Fruit fly (Drosophila melanogaster) whole organism, wandering third instar larva: ENCODE results near the gene CG17477.

ENCODE experiments used
- Abd-B ChIP-seq: fragments of >200 bp; optimal IDR thresholded peaks from 2 replicates; lab custom pipeline; 2017; ENCODE audit warnings: missing biosample characterization, missing genetic modification characterization
- CrebA ChIP-seq: fragments of 200-800 bp; sonication (Bioruptor generic); optimal IDR thresholded peaks from 2 replicates; lab custom pipeline; 2016; ENCODE audit warnings: missing biosample characterization, mild to moderate bottlenecking, missing genetic modification characterization, borderline replicate concordance
- Dfd ChIP-seq: fragments of >200 bp; optimal IDR thresholded peaks from 2 replicates; lab custom pipeline; 2017; ENCODE audit warnings: missing biosample characterization, missing genetic modification characterization
- Dif ChIP-seq: fragments of 200-275, 200-300 bp; sonication (Bioruptor generic); optimal IDR thresholded peaks from 2 replicates; lab custom pipeline; 2018; ENCODE audit warnings: missing biosample characterization, missing genetic modification characterization; ENCODE audit not compliant: partially characterized antibody
- HLH106 ChIP-seq: fragments of 200-800 bp; optimal IDR thresholded peaks from 3 replicates; lab custom pipeline; 2019; ENCODE audit warnings: missing biosample characterization, mild to moderate bottlenecking, missing genetic modification characterization, moderate library complexity
- Hnf4 ChIP-seq: fragments of 200-800 bp; sonication (Bioruptor generic); optimal IDR thresholded peaks from 2 replicates; lab custom pipeline; 2016; ENCODE audit warnings: missing biosample characterization, mild to moderate bottlenecking, missing genetic modification characterization
- Hr83 ChIP-seq: fragments of 200-300 bp; sonication (Bioruptor generic); optimal IDR thresholded peaks from 2 replicates; lab custom pipeline; 2016; ENCODE audit warnings: missing biosample characterization, mild to moderate bottlenecking, missing genetic modification characterization, moderate library complexity; ENCODE audit not compliant: poor library complexity, severe bottlenecking
- Jra ChIP-seq: sonication (Bioruptor generic); optimal IDR thresholded peaks from 2 replicates; lab custom pipeline; 2016; ENCODE audit warnings: missing biosample characterization, missing genetic modification characterization
- Myc ChIP-seq: fragments of >200 bp; optimal IDR thresholded peaks from 2 replicates; lab custom pipeline; 2017
- N ChIP-seq: fragments of >200 bp; optimal IDR thresholded peaks from 2 replicates; lab custom pipeline; 2018; ENCODE audit warnings: missing biosample characterization, missing external identifiers, missing genetic modification characterization
- Rel ChIP-seq, 2 experiments: fragments of 200-800 bp; sonication (Bioruptor generic) in 1 of 2; optimal IDR thresholded peaks; 2 replicates in 1 of 2; 3 replicates in 1 of 2; lab custom pipeline; 2016 to 2019; ENCODE audit warnings: mild to moderate bottlenecking in 2 of 2, missing biosample characterization in 2 of 2, missing genetic modification characterization in 2 of 2, moderate library complexity in 1 of 2
- Sp1 ChIP-seq: fragments of 200-800 bp; sonication (Bioruptor generic); optimal IDR thresholded peaks from 3 replicates; lab custom pipeline; 2019; ENCODE audit warnings: missing biosample characterization, mild to moderate bottlenecking, missing genetic modification characterization, moderate library complexity
- Vsx2 ChIP-seq: fragments of 200-300, 225-300 bp; sonication (Bioruptor generic); optimal IDR thresholded peaks from 2 replicates; lab custom pipeline; 2018; ENCODE audit warnings: missing biosample characterization, missing genetic modification characterization; ENCODE audit not compliant: partially characterized antibody
- br ChIP-seq: fragments of 200-800 bp; sonication (Bioruptor generic); optimal IDR thresholded peaks from 2 replicates; lab custom pipeline; 2016; ENCODE audit warnings: missing biosample characterization, missing genetic modification characterization
- dl ChIP-seq, 2 experiments: fragments of 175-275, 200-275 bp in 1 of 2; fragments of 200-275 bp in 1 of 2; sonication (Bioruptor generic); optimal IDR thresholded peaks; lab custom pipeline; 2018; ENCODE audit warnings: mild to moderate bottlenecking in 2 of 2, missing biosample characterization in 2 of 2, missing genetic modification characterization in 2 of 2, moderate library complexity in 2 of 2; ENCODE audit not compliant: partially characterized antibody in 2 of 2, insufficient read depth in 1 of 2
- dmrt93B ChIP-seq: fragments of 200-800 bp; sonication (Bioruptor generic); optimal IDR thresholded peaks from 2 replicates; lab custom pipeline; 2018; ENCODE audit warnings: missing biosample characterization, mild to moderate bottlenecking, missing genetic modification characterization
- ey ChIP-seq: fragments of 200-800 bp; sonication (Bioruptor generic); optimal IDR thresholded peaks from 2 replicates; lab custom pipeline; 2016; ENCODE audit warnings: missing biosample characterization, missing genetic modification characterization
- fru ChIP-seq: fragments of 200-800 bp; sonication (Bioruptor generic); optimal IDR thresholded peaks from 3 replicates; lab custom pipeline; 2016; ENCODE audit warnings: missing biosample characterization, mild to moderate bottlenecking, missing genetic modification characterization
- h ChIP-seq: fragments of 200-800 bp; sonication (Bioruptor generic); optimal IDR thresholded peaks from 3 replicates; lab custom pipeline; 2016; ENCODE audit warnings: missing biosample characterization, mild to moderate bottlenecking, missing genetic modification characterization
- jim ChIP-seq: fragments of 175-275, 200-325 bp; sonication (Bioruptor generic); optimal IDR thresholded peaks from 2 replicates; lab custom pipeline; 2016; ENCODE audit warnings: missing biosample characterization, mild to moderate bottlenecking, missing genetic modification characterization
- pan ChIP-seq: fragments of >200 bp; optimal IDR thresholded peaks from 2 replicates; lab custom pipeline; 2017
- psq ChIP-seq: fragments of 200-800 bp; sonication (Bioruptor generic); optimal IDR thresholded peaks from 3 replicates; lab custom pipeline; 2017; ENCODE audit warnings: missing biosample characterization, mild to moderate bottlenecking, missing genetic modification characterization, moderate library complexity
- sv ChIP-seq: fragments of 200-800 bp; sonication (Bioruptor generic); optimal IDR thresholded peaks from 3 replicates; lab custom pipeline; 2016; ENCODE audit warnings: missing biosample characterization, missing genetic modification characterization
- tai ChIP-seq: sonication (Bioruptor generic); optimal IDR thresholded peaks from 2 replicates; lab custom pipeline; 2016; ENCODE audit warnings: missing biosample characterization, missing genetic modification characterization
- usp ChIP-seq: fragments of >200 bp; optimal IDR thresholded peaks from 2 replicates; lab custom pipeline; 2017; ENCODE audit warnings: missing biosample characterization, missing genetic modification characterization

CG17477 gene

dm6 chr3R:17110880-17111726, 15.6 kb downstream of the CG17477 start:
- TF ChIP-seq Vsx2 (GFP tag; lab: Kevin White, UChicago) (peak; percentile 35), h (GFP tag; lab: Kevin White, UChicago) (peak; percentile 58), dmrt93B (no peak), tai (no peak), Rel (GFP tag; optimal IDR thresholded peaks at IDR 0.05; lab: Kevin White, UChicago) (no peak), Rel (tag; optimal IDR thresholded peaks at IDR 0.05; lab: Kevin White, UChicago) (peak; percentile 62), Hr83 (no peak)

dm6 chr3R:17108881-17109280, 17.9 kb downstream of the CG17477 start:
- TF ChIP-seq Myc (lab: Kevin White, UChicago) = peak; percentile 58
- no peak for TF ChIP-seq N (GFP tag; lab: Kevin White, UChicago)

dm6 chr3R:17087977-17088618, 38.6 kb downstream of the CG17477 start, which contains the start of gene cal1:
Gene cal1 (plus strand): TSS chr3R:17088280.
- TF ChIP-seq fru = no peak
- no peak for TF ChIP-seq Abd-B
- no peak for TF ChIP-seq Dfd (GFP tag; lab: Kevin White, UChicago)
- no peak for TF ChIP-seq Rel (GFP tag; optimal IDR thresholded peaks at IDR 0.05; lab: Kevin White, UChicago)
- peak; percentile 83 for TF ChIP-seq Rel (tag; optimal IDR thresholded peaks at IDR 0.05; lab: Kevin White, UChicago)
- peak; percentile 32 for TF ChIP-seq Dif (GFP tag; lab: Kevin White, UChicago)
- TF ChIP-seq pan = no peak

- TF ChIP-seq Rel (GFP tag; optimal IDR thresholded peaks at IDR 0.05; lab: Kevin White, UChicago) = no peak
- peak; percentile 5 for TF ChIP-seq Rel (tag; optimal IDR thresholded peaks at IDR 0.05; lab: Kevin White, UChicago)
- TF ChIP-seq sv (GFP tag; lab: Kevin White, UChicago) = no peak
These were observed 41.5 kb downstream of the CG17477 start, which contains the start of gene GckIII for dm6 chr3R:17085029-17085807. Gene GckIII (plus strand): TSS chr3R:17085513.

- no peak for TF ChIP-seq Jra (GFP tag; lab: Kevin White, UChicago)
- no peak for TF ChIP-seq Myc (lab: Kevin White, UChicago)
- no peak for TF ChIP-seq Dfd (GFP tag; lab: Kevin White, UChicago)
- TF ChIP-seq dl (GFP tag; optimal IDR thresholded peaks at IDR 0.05; lab: Kevin White, UChicago; ENCODE audit: insufficient read depth in 1 of 2, partially characterized antibody in 2 of 2) = no peak
- no peak for TF ChIP-seq Rel (GFP tag; optimal IDR thresholded peaks at IDR 0.05; lab: Kevin White, UChicago)
- TF ChIP-seq Rel (tag; optimal IDR thresholded peaks at IDR 0.05; lab: Kevin White, UChicago) = no peak
- no peak for TF ChIP-seq Dif (GFP tag; lab: Kevin White, UChicago)
- no peak for TF ChIP-seq br (GFP tag; lab: Kevin White, UChicago)
- no peak for TF ChIP-seq Hnf4
- TF ChIP-seq fru = no peak
- no peak for TF ChIP-seq usp
- no peak for TF ChIP-seq sv (GFP tag; lab: Kevin White, UChicago)
- TF ChIP-seq pan = no peak
- no peak for TF ChIP-seq dmrt93B
- TF ChIP-seq Sp1 (GFP tag; lab: Kevin White, UChicago) = no peak
- TF ChIP-seq jim (GFP tag; lab: Kevin White, UChicago) = no peak
- no peak for TF ChIP-seq psq
- no peak for TF ChIP-seq ey
- TF ChIP-seq, all 38 proteins: peak for 0
These were observed 44.3 kb downstream of the CG17477 start for dm6 chr3R:17082471-17082870.

dm6 chr3R:17081359-17081935, 45.3 kb downstream of the CG17477 start:
- peak; percentile 18 for TF ChIP-seq HLH106 (tag; lab: Kevin White, UChicago)
- TF ChIP-seq Sp1 (GFP tag; lab: Kevin White, UChicago) = peak; percentile 4
- no peak for TF ChIP-seq CrebA (GFP tag; lab: Kevin White, UChicago)
